Worm (Caenorhabditis elegans) whole organism, late embryonic: ENCODE measurements around the gene hcf-1.

ENCODE experiments used
- F13H6.1 ChIP-seq: sonication (generic microtip); optimal IDR thresholded peaks from 2 replicates; lab custom pipeline; 2016; ENCODE audit warnings: missing genetic modification characterization, missing compliant biosample characterization
- ama-1 ChIP-seq: fragments of 150-350 bp; optimal IDR thresholded peaks from 2 replicates; lab custom pipeline; 2014
- ceh-2 ChIP-seq: sonication (generic microtip); optimal IDR thresholded peaks from 2 replicates; lab custom pipeline; 2016; ENCODE audit warnings: missing genotype, missing genetic modification characterization, missing compliant biosample characterization
- ceh-24 ChIP-seq: sonication (generic microtip); optimal IDR thresholded peaks from 2 replicates; lab custom pipeline; 2016; ENCODE audit warnings: mild to moderate bottlenecking, missing genetic modification characterization, missing compliant biosample characterization
- che-1 ChIP-seq: sonication (generic microtip); optimal IDR thresholded peaks from 2 replicates; lab custom pipeline; 2016; ENCODE audit warnings: mild to moderate bottlenecking, missing genetic modification characterization, missing compliant biosample characterization
- dmd-4 ChIP-seq: sonication (generic microtip); optimal IDR thresholded peaks from 2 replicates; lab custom pipeline; 2016; ENCODE audit warnings: borderline replicate concordance, missing genetic modification characterization, missing compliant biosample characterization
- pag-3 ChIP-seq: sonication (generic microtip); optimal IDR thresholded peaks from 2 replicates; lab custom pipeline; 2016; ENCODE audit warnings: missing compliant biosample characterization, missing genetic modification characterization, borderline replicate concordance

- TF ChIP-seq F13H6.1 (tag; lab: Kevin White, UChicago): no peak
- TF ChIP-seq ama-1 (lab: Kevin White, UChicago): no peak
- TF ChIP-seq ceh-24 (tag; lab: Kevin White, UChicago): no peak
- no peak for TF ChIP-seq pag-3 (tag; lab: Kevin White, UChicago)
- TF ChIP-seq dmd-4 (tag; lab: Kevin White, UChicago): no peak
- no peak for TF ChIP-seq che-1 (tag; lab: Kevin White, UChicago)
- TF ChIP-seq ceh-2 (tag; lab: Kevin White, UChicago): no peak
These were observed 29.2 kb upstream of the hcf-1 start, which contains the start of gene C33H5.16 for ce11 chrIV:7803250-7803649.
